Worm (Caenorhabditis elegans): ENCODE results near the gene K01B6.3.

Gene K01B6.3

DNA sequence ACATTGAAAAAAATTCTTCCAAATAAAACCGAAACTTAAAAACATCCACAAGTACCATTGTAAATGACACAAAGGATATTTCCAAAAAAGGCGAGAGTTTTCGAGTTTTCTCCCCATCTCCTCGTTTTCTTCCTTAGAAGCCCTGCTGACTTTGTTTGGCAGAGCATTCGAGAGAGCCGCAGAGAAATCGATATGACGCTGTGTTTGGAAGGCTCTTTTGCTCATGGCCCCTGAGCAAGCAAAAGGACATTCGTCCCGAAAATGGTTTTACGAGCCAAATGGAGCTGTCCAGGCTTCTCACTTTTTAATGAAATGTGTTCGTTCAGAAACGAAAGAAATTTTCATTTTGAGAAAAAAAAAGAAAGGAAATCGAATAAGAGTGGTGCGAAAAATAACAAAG, 27.9 kb upstream of the K01B6.3 start:
- 0 out of 2 replicates have a peak, but pooled peaks have one; percentile 31 for TF ChIP-seq Y95B8A.8 (GFP tag; IDR thresholded peaks at IDR 0.05)
- TF ChIP-seq ccch-3 (GFP tag; optimal IDR thresholded peaks at IDR 0.05): no peak
- TF ChIP-seq pbrm-1 (GFP tag; IDR thresholded peaks at IDR 0.05): 0 out of 2 replicates have a peak, but pooled peaks have one; percentile 7

- TF ChIP-seq T26A5.8 (tag; optimal IDR thresholded peaks at IDR 0.05): no peak
- TF ChIP-seq F23B12.7 (tag; optimal IDR thresholded peaks at IDR 0.05; ENCODE audit: insufficient read depth): no peak
- TF ChIP-seq bed-1 (GFP tag; IDR thresholded peaks at IDR 0.05): no peak
- TF ChIP-seq nhr-80 (tag; optimal IDR thresholded peaks at IDR 0.05): no peak
- no peak for TF ChIP-seq sea-2 (GFP tag; IDR thresholded peaks at IDR 0.05)
- TF ChIP-seq somi-1 (GFP tag; optimal IDR thresholded peaks at IDR 0.05): no peak
- TF ChIP-seq hsf-1 (GFP tag; IDR thresholded peaks at IDR 0.05): no peak
- TF ChIP-seq B0261.1 (tag; optimal IDR thresholded peaks at IDR 0.05): no peak
- no peak for TF ChIP-seq nfyb-1 (GFP tag; IDR thresholded peaks at IDR 0.05)
- TF ChIP-seq ceh-40 (GFP tag; IDR thresholded peaks at IDR 0.05): no peak
- no peak for TF ChIP-seq tlf-1 (GFP tag; optimal IDR thresholded peaks at IDR 0.05)
- no peak for TF ChIP-seq cebp-2 (GFP tag; IDR thresholded peaks at IDR 0.05)
- TF ChIP-seq lag-1 (GFP tag; IDR thresholded peaks at IDR 0.05): no peak
- TF ChIP-seq mxl-1 (tag; optimal IDR thresholded peaks at IDR 0.05): no peak
- TF ChIP-seq hmg-20 (GFP tag; IDR thresholded peaks at IDR 0.05): no peak
- no peak for TF ChIP-seq C06A6.2 (GFP tag; conservative IDR thresholded peaks at IDR 0.05)
- no peak for TF ChIP-seq Y95B8A.8 (GFP tag; IDR thresholded peaks at IDR 0.05)
Measured at ce11 chrIII:9277803-9278202, 22.2 kb upstream of the K01B6.3 start.

DNA sequence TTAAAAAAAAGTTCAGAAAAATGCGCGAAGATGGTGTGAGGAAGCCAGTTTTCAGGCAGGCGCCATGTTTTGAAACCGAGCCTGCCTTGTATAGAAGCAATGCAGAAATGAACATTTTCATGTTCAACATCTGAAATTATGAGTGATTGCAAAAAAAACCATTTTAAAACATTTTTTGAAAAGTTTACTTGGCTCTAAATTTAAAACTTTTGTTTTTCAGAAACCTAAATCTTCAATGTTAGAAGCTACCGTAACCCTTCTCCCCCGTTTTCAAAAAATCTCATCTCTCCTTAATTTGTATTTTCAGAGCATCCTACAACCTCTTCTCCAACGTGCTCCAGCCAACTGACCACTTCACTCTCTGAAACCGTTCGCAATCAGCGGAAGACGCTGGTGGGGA, 18.5 kb upstream of the K01B6.3 start, which contains the start of gene fozi-1:
TSS of gene fozi-1 (plus strand) at position 301 of the 400 bp plus-strand sequence.
- TF ChIP-seq ztf-25 (GFP tag; IDR thresholded peaks at IDR 0.05) (no peak), nhr-80 (tag; optimal IDR thresholded peaks at IDR 0.05) (no peak), B0336.3 (GFP tag; IDR thresholded peaks at IDR 0.05) (no peak), madf-3 (GFP tag; IDR thresholded peaks at IDR 0.05) (no peak), ceh-79 (tag; optimal IDR thresholded peaks at IDR 0.05) (no peak), ceh-91 (GFP tag; IDR thresholded peaks at IDR 0.05) (no peak), him-1 (tag; optimal IDR thresholded peaks at IDR 0.05) (no peak), egl-44 (GFP tag; IDR thresholded peaks at IDR 0.05) (no peak), ztf-28 (GFP tag; IDR thresholded peaks at IDR 0.05) (no peak), fkh-3 (tag; optimal IDR thresholded peaks at IDR 0.05) (no peak), Y67H2A.10 (GFP tag; conservative IDR thresholded peaks at IDR 0.05) (no peak), T26A5.8 (tag; optimal IDR thresholded peaks at IDR 0.05) (no peak)

ce11 chrIII:9288540-9288939, 11.5 kb upstream of the K01B6.3 start:
- TF ChIP-seq snpc-3.4 (tag; optimal IDR thresholded peaks at IDR 0.05) (no peak), dpff-1 (tag; optimal IDR thresholded peaks at IDR 0.05) (no peak), efl-1 (GFP tag; optimal IDR thresholded peaks at IDR 0.05) (no peak), nhr-179 (tag; optimal IDR thresholded peaks at IDR 0.05) (no peak), ceh-40 (GFP tag; IDR thresholded peaks at IDR 0.05) (no peak), hmg-1.2 (GFP tag; IDR thresholded peaks at IDR 0.05) (no peak), madf-10 (tag; optimal IDR thresholded peaks at IDR 0.05) (no peak), nhr-80 (tag; optimal IDR thresholded peaks at IDR 0.05) (peak; percentile 43), lsy-27 (tag; optimal IDR thresholded peaks at IDR 0.05; ENCODE audit: borderline replicate concordance, insufficient read depth) (no peak)

Measured in whole organism, young adult.